Worm (Caenorhabditis elegans) whole organism, L4 larva: ENCODE measurements around the gene eif-2A.

Experiments used
- F44E2.7 ChIP-seq: fragments of 200-800 bp; sonication (Bioruptor generic); IDR thresholded peaks from 2 replicates; pipeline ENCODE4 v2.1.2; 2022; ENCODE audit warnings: missing genetic modification characterization, missing compliant biosample characterization
- F49E8.2 ChIP-seq: sonication (generic microtip); optimal IDR thresholded peaks from 2 replicates; lab custom pipeline; 2016; ENCODE audit warnings: missing compliant biosample characterization, mild to moderate bottlenecking, missing genetic modification characterization, borderline replicate concordance
- R02D3.7 ChIP-seq: fragments of 150-350 bp; sonication (generic microtip); optimal IDR thresholded peaks from 3 replicates; lab custom pipeline; 2014; ENCODE audit warnings: missing biosample characterization, missing genetic modification characterization
- Y5F2A.4 ChIP-seq: fragments of 200-800 bp; sonication (Bioruptor generic); optimal IDR thresholded peaks from 2 replicates; lab custom pipeline; 2018; ENCODE audit warnings: mild to moderate bottlenecking, missing genetic modification characterization, missing compliant biosample characterization
- aha-1 ChIP-seq: fragments of 150-350 bp; peaks from one replicate; lab custom pipeline; 2014; ENCODE audit warnings: missing biosample characterization, missing genetic modification characterization
- aly-2 ChIP-seq: sonication (generic microtip); optimal IDR thresholded peaks from 2 replicates; lab custom pipeline; 2018; ENCODE audit warnings: missing biosample characterization, missing genetic modification characterization
- ceh-20 ChIP-seq: fragments of 200-800 bp; sonication (Bioruptor generic); IDR thresholded peaks from 2 replicates; pipeline ENCODE4 v1.3.6; 2022; ENCODE audit warnings: missing genetic modification reagents, missing genetic modification characterization, missing compliant biosample characterization
- ceh-44 ChIP-seq: fragments of 200-800 bp; sonication (Bioruptor generic); IDR thresholded peaks from 2 replicates; pipeline ENCODE4 v1.3.6; 2022; ENCODE audit warnings: missing genetic modification reagents, missing genetic modification characterization, missing compliant biosample characterization
- cey-2 ChIP-seq: sonication (generic microtip); optimal IDR thresholded peaks from 3 replicates; lab custom pipeline; 2017; ENCODE audit warnings: missing genetic modification characterization, mild to moderate bottlenecking, missing compliant biosample characterization, antibody characterized with exemption, borderline replicate concordance; ENCODE audit not compliant: insufficient read depth
- ctbp-1 ChIP-seq: fragments of 200-800 bp; sonication (Bioruptor generic); IDR thresholded peaks from 2 replicates; pipeline ENCODE4 v1.3.6; 2022; ENCODE audit warnings: missing genetic modification reagents, missing genetic modification characterization, missing compliant biosample characterization
- daf-12 ChIP-seq: fragments of 150-350 bp; optimal IDR thresholded peaks from 2 replicates; lab custom pipeline; 2014; ENCODE audit warnings: missing biosample characterization, missing genetic modification reagents, missing genetic modification characterization
- daf-16 ChIP-seq, 3 experiments: sonication (generic microtip); optimal IDR thresholded peaks; 2 replicates each; lab custom pipeline; 2016 to 2017; ENCODE audit warnings: missing genetic modification characterization in 3 of 3, missing genetic modification reagents in 3 of 3, mild to moderate bottlenecking in 2 of 3, missing compliant biosample characterization in 2 of 3, missing biosample characterization in 1 of 3, moderate library complexity in 1 of 3
- daf-19 ChIP-seq: fragments of 200-800 bp; sonication (Bioruptor generic); conservative IDR thresholded peaks from 2 replicates; pipeline ENCODE4 v1.3.6; 2022; ENCODE audit warnings: missing genetic modification characterization, missing compliant biosample characterization
- daf-8 ChIP-seq: fragments of 200-800 bp; sonication (Bioruptor generic); IDR thresholded peaks from 2 replicates; pipeline ENCODE4 v1.3.6; 2022; ENCODE audit warnings: missing genetic modification characterization, missing compliant biosample characterization
- dmd-8 ChIP-seq: fragments of 200-800 bp; sonication (Bioruptor generic); IDR thresholded peaks from 2 replicates; pipeline ENCODE4 v1.3.6; 2022; ENCODE audit warnings: missing genetic modification characterization, missing compliant biosample characterization
- egl-43 ChIP-seq: fragments of 200-800 bp; sonication (Bioruptor generic); IDR thresholded peaks from 2 replicates; pipeline ENCODE4 v1.3.6; 2022; ENCODE audit warnings: missing genetic modification reagents, missing genetic modification characterization, missing compliant biosample characterization
- fos-1 ChIP-seq: fragments of 150-350 bp; optimal IDR thresholded peaks from 2 replicates; lab custom pipeline; 2014; ENCODE audit warnings: missing biosample characterization, missing genetic modification characterization
- hlh-30 ChIP-seq: sonication (generic microtip); optimal IDR thresholded peaks from 2 replicates; lab custom pipeline; 2017; ENCODE audit warnings: antibody characterized with exemption, mild to moderate bottlenecking, missing genetic modification characterization, missing compliant biosample characterization; ENCODE audit not compliant: insufficient read depth
- lin-1 ChIP-seq: fragments of 200-800 bp; sonication (Bioruptor generic); IDR thresholded peaks from 2 replicates; pipeline ENCODE4 v1.3.6; 2022; ENCODE audit warnings: missing genetic modification reagents, missing genetic modification characterization, missing compliant biosample characterization
- lin-13 ChIP-seq: fragments of 150-350 bp; optimal IDR thresholded peaks from 2 replicates; lab custom pipeline; 2014; ENCODE audit warnings: missing biosample characterization, missing genetic modification reagents, missing genetic modification characterization
- lir-3 ChIP-seq: sonication (generic microtip); optimal IDR thresholded peaks from 2 replicates; lab custom pipeline; 2016; ENCODE audit warnings: mild to moderate bottlenecking, missing genetic modification characterization, missing compliant biosample characterization
- madf-5 ChIP-seq, 2 experiments: fragments of 200-800 bp; sonication (Bioruptor generic); IDR thresholded peaks; 2 replicates each; pipeline ENCODE4 v1.3.6; 2022; ENCODE audit warnings: missing compliant biosample characterization in 2 of 2, missing genetic modification characterization in 2 of 2
- madf-9 ChIP-seq: fragments of 200-800 bp; sonication (Bioruptor generic); conservative IDR thresholded peaks from 2 replicates; pipeline ENCODE4 v1.3.6; 2022; ENCODE audit warnings: missing genetic modification reagents, missing genetic modification characterization, missing compliant biosample characterization
- mdl-1 ChIP-seq, 2 experiments: fragments of 150-350 bp in 1 of 2; sonication (generic microtip) in 1 of 2; optimal IDR thresholded peaks; 2 replicates each; lab custom pipeline; 2014 to 2017; ENCODE audit warnings: missing biosample characterization in 2 of 2, missing genetic modification characterization in 2 of 2
- mxl-3 ChIP-seq: fragments of 200-800 bp; sonication (Bioruptor generic); optimal IDR thresholded peaks from 2 replicates; lab custom pipeline; 2018; ENCODE audit warnings: mild to moderate bottlenecking, missing genetic modification characterization, missing compliant biosample characterization
- nhr-10 ChIP-seq: fragments of 150-350 bp; optimal IDR thresholded peaks from 2 replicates; lab custom pipeline; 2014; ENCODE audit warnings: missing biosample characterization, missing genetic modification characterization
- nhr-11 ChIP-seq: fragments of 150-350 bp; optimal IDR thresholded peaks from 2 replicates; lab custom pipeline; 2014; ENCODE audit warnings: missing biosample characterization, missing genetic modification characterization
- nhr-111 ChIP-seq: fragments of 200-800 bp; sonication (Bioruptor generic); optimal IDR thresholded peaks from 2 replicates; lab custom pipeline; 2018; ENCODE audit warnings: mild to moderate bottlenecking, missing genetic modification characterization, missing compliant biosample characterization
- nhr-237 ChIP-seq: sonication (generic microtip); optimal IDR thresholded peaks from 2 replicates; lab custom pipeline; 2017; ENCODE audit warnings: missing biosample characterization, missing genetic modification characterization
- nhr-28 ChIP-seq: fragments of 150-350 bp; optimal IDR thresholded peaks from 2 replicates; lab custom pipeline; 2014; ENCODE audit warnings: missing biosample characterization, missing genetic modification characterization
- nhr-77 ChIP-seq: fragments of 150-350 bp; optimal IDR thresholded peaks from 2 replicates; lab custom pipeline; 2014; ENCODE audit warnings: missing biosample characterization, missing genetic modification characterization
- php-3 ChIP-seq: fragments of 200-800 bp; sonication (Bioruptor generic); IDR thresholded peaks from 2 replicates; pipeline ENCODE4 v1.3.6; 2022; ENCODE audit warnings: missing genetic modification reagents, missing genetic modification characterization, missing compliant biosample characterization
- saeg-2 ChIP-seq: fragments of 200-800 bp; sonication (Bioruptor generic); IDR thresholded peaks from 2 replicates; pipeline ENCODE4 v1.3.6; 2022; ENCODE audit warnings: missing genetic modification reagents, missing genetic modification characterization, missing compliant biosample characterization
- sdz-12 ChIP-seq: fragments of 200-800 bp; sonication (Bioruptor generic); optimal IDR thresholded peaks from 2 replicates; lab custom pipeline; 2018; ENCODE audit warnings: mild to moderate bottlenecking, missing genetic modification characterization, missing compliant biosample characterization
- snpc-1.2 ChIP-seq: fragments of 200-800 bp; sonication (Bioruptor generic); IDR thresholded peaks from 2 replicates; pipeline ENCODE4 v1.3.6; 2022; ENCODE audit warnings: missing genetic modification reagents, missing genetic modification characterization, missing compliant biosample characterization
- snpc-4 ChIP-seq: fragments of 150-350 bp; optimal IDR thresholded peaks from 2 replicates; lab custom pipeline; 2014; ENCODE audit warnings: missing biosample characterization, missing genetic modification characterization
- spr-3 ChIP-seq: fragments of 200-800 bp; sonication (Bioruptor generic); optimal IDR thresholded peaks from 2 replicates; lab custom pipeline; 2018; ENCODE audit warnings: mild to moderate bottlenecking, missing genetic modification characterization, missing compliant biosample characterization
- tag-97 ChIP-seq: fragments of 200-800 bp; sonication (Bioruptor generic); IDR thresholded peaks from 2 replicates; pipeline ENCODE4 v1.3.6; 2022; ENCODE audit warnings: missing genetic modification characterization, missing compliant biosample characterization
- unc-39 ChIP-seq: sonication (generic microtip); optimal IDR thresholded peaks from 2 replicates; lab custom pipeline; 2017; ENCODE audit warnings: missing biosample characterization, missing genetic modification characterization
- vab-7 ChIP-seq: fragments of 200-800 bp; sonication (Bioruptor generic); IDR thresholded peaks from 2 replicates; pipeline ENCODE4 v1.3.6; 2022; ENCODE audit warnings: missing genetic modification reagents, missing genetic modification characterization, missing compliant biosample characterization
- zfp-2 ChIP-seq: sonication (generic microtip); optimal IDR thresholded peaks from 2 replicates; lab custom pipeline; 2016; ENCODE audit warnings: mild to moderate bottlenecking, missing genetic modification characterization, missing compliant biosample characterization
- zfp-3 ChIP-seq: fragments of 200-800 bp; sonication (Bioruptor generic); conservative IDR thresholded peaks from 2 replicates; pipeline ENCODE4 v1.3.6; 2022; ENCODE audit warnings: missing genetic modification reagents, missing genetic modification characterization, missing compliant biosample characterization
- ztf-11 ChIP-seq: fragments of 150-350 bp; optimal IDR thresholded peaks from 2 replicates; lab custom pipeline; 2014; ENCODE audit warnings: missing biosample characterization, missing genetic modification characterization
- ztf-7 ChIP-seq: fragments of 150-350 bp; optimal IDR thresholded peaks from 2 replicates; lab custom pipeline; 2014; ENCODE audit warnings: missing biosample characterization, missing genetic modification characterization

Gene eif-2A

DNA sequence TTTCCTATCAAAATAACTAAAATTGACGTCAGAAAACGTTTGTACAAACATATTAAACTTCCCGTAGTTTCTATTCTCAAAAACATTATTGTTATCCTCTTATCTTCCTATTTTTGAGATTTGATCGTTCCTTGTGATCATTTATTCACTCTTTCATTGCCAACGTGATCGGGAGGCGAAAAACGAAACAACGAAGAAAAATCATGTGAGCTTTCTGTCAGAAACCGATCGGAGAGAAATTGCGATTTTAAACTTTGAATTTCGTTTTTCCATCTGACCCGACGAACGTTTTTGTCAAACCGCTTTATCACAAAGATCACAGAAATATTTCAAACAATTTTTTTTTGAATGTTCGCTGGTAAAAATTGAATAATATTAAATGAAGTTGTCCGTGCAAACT, 29.7 kb downstream of the eif-2A start (continued):
- no peak for TF ChIP-seq lir-3
- no peak for TF ChIP-seq egl-43 (GFP tag; lab: Robert Waterston, UW)
- no peak for TF ChIP-seq zfp-2 (tag; lab: Kevin White, UChicago)
- TF ChIP-seq mdl-1 (tag; optimal IDR thresholded peaks at IDR 0.05; lab: Kevin White, UChicago): peak in 1 of 2 experiments; percentile 47
- no peak for TF ChIP-seq lin-1 (GFP tag; lab: Robert Waterston, UW)
- TF ChIP-seq zfp-3 (GFP tag; lab: Robert Waterston, UW): no peak
- TF ChIP-seq nhr-111 (GFP tag; lab: Kevin White, UChicago): no peak
- TF ChIP-seq nhr-28: peak; percentile 85
- peak; percentile 54; the same call in 1 of the 2 replicates for TF ChIP-seq php-3
- TF ChIP-seq spr-3: no peak
- TF ChIP-seq ceh-44 (GFP tag; lab: Robert Waterston, UW): no peak
- TF ChIP-seq nhr-77 (tag; lab: Kevin White, UChicago): peak; percentile 79
- no peak for TF ChIP-seq madf-9 (GFP tag; lab: Robert Waterston, UW)
- no peak for TF ChIP-seq daf-19
- no peak for TF ChIP-seq snpc-4 (tag; lab: Kevin White, UChicago)
- TF ChIP-seq dmd-8 (GFP tag; lab: Robert Waterston, UW): no peak
- peak; percentile 90 for TF ChIP-seq hlh-30 (tag; lab: Kevin White, UChicago)
- TF ChIP-seq F44E2.7 (GFP tag; lab: Robert Waterston, UW): no peak
- TF ChIP-seq nhr-10 (tag; lab: Kevin White, UChicago): no peak
- no peak for TF ChIP-seq tag-97 (GFP tag; lab: Robert Waterston, UW)
- no peak for TF ChIP-seq snpc-1.2
- TF ChIP-seq daf-12 (tag; lab: Kevin White, UChicago): no peak
- TF ChIP-seq aly-2 (tag; lab: Kevin White, UChicago): no peak
- no peak for TF ChIP-seq fos-1 (tag; lab: Kevin White, UChicago)
- no peak for TF ChIP-seq Y5F2A.4 (GFP tag; lab: Kevin White, UChicago)
- no peak for TF ChIP-seq lin-13
- TF ChIP-seq aha-1 (tag; lab: Kevin White, UChicago): no peak
- TF ChIP-seq ctbp-1 (GFP tag; lab: Robert Waterston, UW): no peak
- no peak for TF ChIP-seq unc-39 (tag; lab: Kevin White, UChicago)
- TF ChIP-seq nhr-237 (tag; lab: Kevin White, UChicago): no peak
- no peak for TF ChIP-seq R02D3.7 (tag; lab: Kevin White, UChicago)
- TF ChIP-seq saeg-2 (GFP tag; lab: Robert Waterston, UW): no peak
- TF ChIP-seq ztf-7: no peak
- no peak for TF ChIP-seq ztf-11 (tag; lab: Kevin White, UChicago)
- TF ChIP-seq cey-2 (tag; lab: Kevin White, UChicago): no peak

DNA sequence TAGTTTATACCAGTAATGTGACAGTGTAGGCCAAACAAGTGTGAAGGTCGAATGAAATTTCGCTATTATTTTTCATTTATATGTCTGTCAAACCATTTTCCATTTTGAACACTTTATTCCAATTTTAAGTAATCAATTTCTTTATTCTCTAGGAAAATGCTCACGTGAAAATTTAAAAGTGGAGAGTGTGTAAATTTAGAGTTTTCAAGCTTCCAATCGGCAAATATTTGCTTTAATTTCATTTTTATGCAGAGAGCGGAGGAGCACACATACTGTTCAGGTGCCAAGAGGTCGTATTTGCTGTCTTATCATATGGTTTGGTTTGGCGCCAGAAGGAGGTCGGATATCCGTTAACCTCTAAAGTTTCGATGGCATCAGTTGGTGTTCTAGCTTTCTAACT, 30.2 kb downstream of the eif-2A start:
- TF ChIP-seq sdz-12 (GFP tag; lab: Kevin White, UChicago) (peak; percentile 44), F49E8.2 (tag; lab: Kevin White, UChicago) (no peak), daf-16 (GFP tag; optimal IDR thresholded peaks at IDR 0.05; lab: Kevin White, UChicago) (no peak), daf-16 (tag; optimal IDR thresholded peaks at IDR 0.05; lab: Kevin White, UChicago) (no peak), mxl-3 (GFP tag; lab: Kevin White, UChicago) (no peak), nhr-11 (tag; lab: Kevin White, UChicago) (peak; percentile 33), madf-5 (GFP tag; IDR thresholded peaks at IDR 0.05; lab: Robert Waterston, UW) (0 out of 4 replicates have a peak, but pooled peaks of 1 of the 2 experiments have one; percentile 11), aha-1 (tag; lab: Kevin White, UChicago) (peak; percentile 74), daf-19 (no peak), zfp-2 (tag; lab: Kevin White, UChicago) (no peak), ceh-20 (GFP tag; lab: Robert Waterston, UW) (0 out of 2 replicates have a peak, but pooled peaks have one; percentile 19), vab-7 (no peak), daf-8 (GFP tag; lab: Robert Waterston, UW) (no peak), egl-43 (GFP tag; lab: Robert Waterston, UW) (0 out of 2 replicates have a peak, but pooled peaks have one; percentile 14)
- TF ChIP-seq, all 104 proteins: peak for 6
